Fruit fly (Drosophila melanogaster): ENCODE results near the gene CG4098.

Gene CG4098

dm6 chr3L:16657014-16657413 lies 47.9 kb upstream of the CG4098 start (continued):
- TF ChIP-seq HHEX (GFP tag; optimal IDR thresholded peaks at IDR 0.05) (peak; percentile 25), phol (tag; optimal IDR thresholded peaks at IDR 0.05) (peak; percentile 56), tap (tag; optimal IDR thresholded peaks at IDR 0.05) (no peak), btn (GFP tag; optimal IDR thresholded peaks at IDR 0.05) (no peak), CG8388 (GFP tag; optimal IDR thresholded peaks at IDR 0.05) (no peak), dysf (GFP tag; IDR thresholded peaks at IDR 0.05) (peak; percentile 43; the same call in 1 of the 3 replicates), CG9609 (GFP tag; optimal IDR thresholded peaks at IDR 0.05) (no peak), CG10267 (tag; optimal IDR thresholded peaks at IDR 0.05) (no peak), jing (GFP tag; optimal IDR thresholded peaks at IDR 0.05) (peak; percentile 7), MBD-R2 (GFP tag; IDR thresholded peaks at IDR 0.05) (no peak), CG3281 (GFP tag; optimal IDR thresholded peaks at IDR 0.05) (peak; percentile 61), CG12104 (GFP tag; optimal IDR thresholded peaks at IDR 0.05) (no peak), CG9437 (GFP tag; optimal IDR thresholded peaks at IDR 0.05) (peak; percentile 9), sisA (GFP tag; IDR thresholded peaks at IDR 0.05) (peak; percentile 31), CG8478 (optimal IDR thresholded peaks at IDR 0.05) (no peak), CG7556 (GFP tag; optimal IDR thresholded peaks at IDR 0.05) (peak; percentile 46), tio (GFP tag; optimal IDR thresholded peaks at IDR 0.05) (peak; percentile 23), dati (GFP tag; IDR thresholded peaks at IDR 0.05) (no peak), CG15269 (tag; optimal IDR thresholded peaks at IDR 0.05) (peak; percentile 21), vfl (GFP tag; optimal IDR thresholded peaks at IDR 0.05) (no peak), CG10209 (GFP tag; optimal IDR thresholded peaks at IDR 0.05) (peak; percentile 17), crp (GFP tag; optimal IDR thresholded peaks at IDR 0.05) (no peak), Blimp-1 (GFP tag; optimal IDR thresholded peaks at IDR 0.05) (peak; percentile 25), CG6854 (GFP tag; optimal IDR thresholded peaks at IDR 0.05) (no peak), Sry-δ (GFP tag; optimal IDR thresholded peaks at IDR 0.05) (no peak), Fer2 (tag; optimal IDR thresholded peaks at IDR 0.05) (no peak), corto (GFP tag; optimal IDR thresholded peaks at IDR 0.05) (no peak), yki (optimal IDR thresholded peaks at IDR 0.05) (no peak), HLH4C (GFP tag; IDR thresholded peaks at IDR 0.05; ENCODE audit: partially characterized antibody) (no peak), CG12391 (tag; optimal IDR thresholded peaks at IDR 0.05) (peak; percentile 48), Fer3 (tag; optimal IDR thresholded peaks at IDR 0.05) (peak; percentile 25), CG9727 (GFP tag; optimal IDR thresholded peaks at IDR 0.05) (peak; percentile 15), CG15011 (GFP tag; optimal IDR thresholded peaks at IDR 0.05) (peak; percentile 28), D19A (tag; optimal IDR thresholded peaks at IDR 0.05) (peak; percentile 35), dmrt99B (tag; optimal IDR thresholded peaks at IDR 0.05) (peak; percentile 58), Dad (GFP tag; optimal IDR thresholded peaks at IDR 0.05) (no peak), CG2889 (GFP tag; IDR thresholded peaks at IDR 0.05) (peak; percentile 42; the same call in 1 of the 3 replicates), Aef1 (GFP tag; IDR thresholded peaks at IDR 0.05) (no peak), CG18599 (GFP tag; optimal IDR thresholded peaks at IDR 0.05) (peak; percentile 66), ash1 (GFP tag; optimal IDR thresholded peaks at IDR 0.05) (no peak), salm (tag; optimal IDR thresholded peaks at IDR 0.05) (no peak), CG5245 (GFP tag; optimal IDR thresholded peaks at IDR 0.05) (no peak), Sox100B (GFP tag; optimal IDR thresholded peaks at IDR 0.05) (peak; percentile 47), al (GFP tag; IDR thresholded peaks at IDR 0.05) (no peak), CG7839 (tag; optimal IDR thresholded peaks at IDR 0.05) (peak; percentile 44)
